Worm (Caenorhabditis elegans) whole organism, L1 larva: Measurements from ENCODE around the gene C34F6.9.

Source experiments
- dpl-1 ChIP-seq, 3 experiments: fragments of 150-350 bp in 2 of 3; sonication (generic microtip) in 1 of 3; optimal IDR thresholded peaks; 2 replicates each; lab custom pipeline; 2014 to 2017; ENCODE audit warnings: missing biosample characterization in 3 of 3, missing genetic modification characterization in 3 of 3, missing genetic modification reagents in 3 of 3
- efl-1 ChIP-seq, 4 experiments: fragments of 150-350 bp; optimal IDR thresholded peaks in 3 of 4; peaks in 1 of 4; 1 replicate in 1 of 4; 2 replicates in 3 of 4; lab custom pipeline; 2014; ENCODE audit warnings: missing biosample characterization in 2 of 4, missing genetic modification characterization in 2 of 4, missing genetic modification reagents in 2 of 4
- fos-1 ChIP-seq: fragments of 150-350 bp; optimal IDR thresholded peaks from 2 replicates; lab custom pipeline; 2014; ENCODE audit warnings: missing biosample characterization, missing genetic modification characterization
- jun-1 ChIP-seq: fragments of 150-350 bp; optimal IDR thresholded peaks from 2 replicates; lab custom pipeline; 2014; ENCODE audit warnings: missing biosample characterization, missing genetic modification reagents, missing genetic modification characterization
- lin-13 ChIP-seq: fragments of 150-350 bp; optimal IDR thresholded peaks from 2 replicates; lab custom pipeline; 2014; ENCODE audit warnings: missing biosample characterization, missing genetic modification reagents, missing genetic modification characterization
- lin-15B ChIP-seq: fragments of 150-350 bp; sonication (generic microtip); optimal IDR thresholded peaks from 3 replicates; lab custom pipeline; 2014; ENCODE audit warnings: missing biosample characterization, missing genetic modification characterization
- lin-39 ChIP-seq: fragments of 150-350 bp; optimal IDR thresholded peaks from 2 replicates; lab custom pipeline; 2014; ENCODE audit warnings: missing biosample characterization, missing genetic modification reagents, missing genetic modification characterization
- mdl-1 ChIP-seq, 2 experiments: fragments of 150-350 bp; optimal IDR thresholded peaks; 2 replicates each; lab custom pipeline; 2014 to 2017; ENCODE audit warnings: missing biosample characterization in 2 of 2, missing genetic modification characterization in 2 of 2, inconsistent platforms in 1 of 2
- mep-1 ChIP-seq: fragments of 150-350 bp; optimal IDR thresholded peaks from 2 replicates; lab custom pipeline; 2014; ENCODE audit warnings: missing biosample characterization, missing genetic modification characterization
- nhr-11 ChIP-seq: fragments of 150-350 bp; optimal IDR thresholded peaks from 2 replicates; lab custom pipeline; 2014; ENCODE audit warnings: missing biosample characterization, missing genetic modification characterization
- nhr-12 ChIP-seq: sonication (generic microtip); optimal IDR thresholded peaks from 2 replicates; lab custom pipeline; 2017; ENCODE audit warnings: missing biosample characterization, missing genetic modification characterization
- nhr-77 ChIP-seq: fragments of 150-350 bp; optimal IDR thresholded peaks from 2 replicates; lab custom pipeline; 2014; ENCODE audit warnings: missing biosample characterization, missing genetic modification characterization
- pax-3 ChIP-seq: fragments of 200-800 bp; sonication (Bioruptor generic); optimal IDR thresholded peaks from 2 replicates; lab custom pipeline; 2018; ENCODE audit warnings: mild to moderate bottlenecking, missing genetic modification characterization, moderate library complexity, missing compliant biosample characterization
- zag-1 ChIP-seq: fragments of 150-350 bp; optimal IDR thresholded peaks from 2 replicates; lab custom pipeline; 2014; ENCODE audit warnings: missing biosample characterization, missing genetic modification characterization

ce11 chrX:11264715-11265114 lies 42.3 kb upstream of the C34F6.9 start:
- TF ChIP-seq fos-1 (tag; lab: Kevin White, UChicago) = no peak
- TF ChIP-seq zag-1 (tag; lab: Kevin White, UChicago) = no peak
- TF ChIP-seq pax-3 (tag; lab: Kevin White, UChicago) = no peak
- no peak for TF ChIP-seq lin-15B
- no peak for TF ChIP-seq mdl-1 (tag; optimal IDR thresholded peaks at IDR 0.05; lab: Kevin White, UChicago)
- TF ChIP-seq nhr-77 (tag; lab: Kevin White, UChicago) = no peak
- no peak for TF ChIP-seq efl-1 (optimal IDR thresholded peaks at IDR 0.05; lab: Kevin White, UChicago)
- no peak for TF ChIP-seq efl-1 (GFP tag; optimal IDR thresholded peaks at IDR 0.05 in 1 of 2; lab: Kevin White, UChicago)
- no peak for TF ChIP-seq dpl-1 (GFP tag; optimal IDR thresholded peaks at IDR 0.05; lab: Kevin White, UChicago)
- TF ChIP-seq nhr-11 (tag; lab: Kevin White, UChicago) = no peak
- no peak for TF ChIP-seq lin-13
- TF ChIP-seq mep-1 (tag; lab: Kevin White, UChicago) = no peak
- TF ChIP-seq lin-39 (tag; lab: Kevin White, UChicago) = no peak
- no peak for TF ChIP-seq jun-1 (tag; lab: Kevin White, UChicago)
- no peak for TF ChIP-seq nhr-12 (tag; lab: Kevin White, UChicago)
